Worm (Caenorhabditis elegans) whole organism, young adult: Measurements from ENCODE around the gene dhps-1.

Experiments
- ama-1 ChIP-seq, 3 experiments: fragments of 150-350 bp in 1 of 3; sonication (generic microtip) in 2 of 3; optimal IDR thresholded peaks; 2 replicates each; lab custom pipeline; 2014 to 2018; ENCODE audit warnings: missing biosample characterization in 2 of 3, missing genetic modification characterization in 2 of 3, missing genetic modification reagents in 2 of 3
- dpl-1 ChIP-seq: fragments of 150-350 bp; optimal IDR thresholded peaks from 2 replicates; lab custom pipeline; 2014; ENCODE audit warnings: missing biosample characterization, missing genetic modification reagents, missing genetic modification characterization
- ekl-4 ChIP-seq: fragments of 200-800 bp; sonication (Bioruptor generic); IDR thresholded peaks from 2 replicates; pipeline ENCODE4 v1.3.6; 2022; ENCODE audit warnings: missing genetic modification reagents, missing genetic modification characterization, missing compliant biosample characterization
- let-607 ChIP-seq, 2 experiments: fragments of 200-800 bp in 1 of 2; sonication (Bioruptor generic) in 1 of 2; sonication (generic microtip) in 1 of 2; optimal IDR thresholded peaks; 2 replicates each; lab custom pipeline; 2016 to 2018; ENCODE audit warnings: mild to moderate bottlenecking in 2 of 2, missing compliant biosample characterization in 2 of 2, missing genetic modification characterization in 2 of 2, moderate library complexity in 2 of 2, missing genotype in 1 of 2
- unc-130 ChIP-seq: sonication (generic microtip); optimal IDR thresholded peaks from 2 replicates; lab custom pipeline; 2016; ENCODE audit warnings: missing genetic modification reagents, missing genetic modification characterization, missing compliant biosample characterization

- TF ChIP-seq let-607 (tag; optimal IDR thresholded peaks at IDR 0.05; lab: Kevin White, UChicago), result no peak
- TF ChIP-seq ama-1 (optimal IDR thresholded peaks at IDR 0.05; lab: Kevin White, UChicago), result no peak
- TF ChIP-seq ama-1 (GFP tag; optimal IDR thresholded peaks at IDR 0.05; lab: Kevin White, UChicago), result peak in 1 of 2 experiments; percentile 37
- TF ChIP-seq dpl-1 (GFP tag; lab: Kevin White, UChicago), result no peak
- no peak for TF ChIP-seq ekl-4 (GFP tag; lab: Robert Waterston, UW)
- no peak for TF ChIP-seq unc-130 (GFP tag; lab: Kevin White, UChicago)
Observed at ce11 chrII:11958793-11959574, 33.8 kb upstream of the dhps-1 start.
